Worm (Caenorhabditis elegans) whole organism, early embryonic: Measurements from ENCODE around the gene R05G6.10.

Experiments
- B0310.2 ChIP-seq: sonication (generic microtip); optimal IDR thresholded peaks from 2 replicates; lab custom pipeline; 2016; ENCODE audit warnings: mild to moderate bottlenecking, missing genetic modification characterization, missing compliant biosample characterization
- F13C5.2 ChIP-seq: sonication (generic microtip); optimal IDR thresholded peaks from 2 replicates; lab custom pipeline; 2017; ENCODE audit warnings: mild to moderate bottlenecking, missing genetic modification characterization, inconsistent platforms, missing compliant biosample characterization
- ama-1 ChIP-seq: fragments of 150-350 bp; optimal IDR thresholded peaks from 2 replicates; lab custom pipeline; 2014
- ceh-36 ChIP-seq: sonication (generic microtip); optimal IDR thresholded peaks from 2 replicates; lab custom pipeline; 2016; ENCODE audit warnings: missing genetic modification characterization, inconsistent platforms, missing compliant biosample characterization
- ets-7 ChIP-seq: sonication (generic microtip); optimal IDR thresholded peaks from 2 replicates; lab custom pipeline; 2016; ENCODE audit warnings: missing genotype, missing genetic modification characterization, missing compliant biosample characterization
- hmbx-1 ChIP-seq: sonication (generic microtip); optimal IDR thresholded peaks from 2 replicates; lab custom pipeline; 2016; ENCODE audit warnings: mild to moderate bottlenecking, missing genetic modification characterization, missing compliant biosample characterization
- hnd-1 ChIP-seq: sonication (generic microtip); optimal IDR thresholded peaks from 2 replicates; lab custom pipeline; 2016; ENCODE audit warnings: missing genetic modification characterization, missing compliant biosample characterization
- tbx-37 ChIP-seq: fragments of 200-800 bp; sonication (Bioruptor generic); conservative IDR thresholded peaks from 2 replicates; pipeline ENCODE4 v1.3.6; 2022; ENCODE audit warnings: missing genetic modification reagents, missing genetic modification characterization, missing compliant biosample characterization

ce11 chrIV:7561614-7562142, 19.3 kb upstream of the R05G6.10 start, which contains the start of gene ima-3:
- TF ChIP-seq B0310.2 (no peak), ceh-36 (tag; lab: Kevin White, UChicago) (no peak), tbx-37 (GFP tag; lab: Robert Waterston, UW) (0 out of 2 replicates have a peak, but pooled peaks have one; percentile 21), hmbx-1 (tag; lab: Kevin White, UChicago) (no peak), F13C5.2 (tag; lab: Kevin White, UChicago) (no peak), ets-7 (tag; lab: Kevin White, UChicago) (no peak), ama-1 (lab: Kevin White, UChicago) (no peak), hnd-1 (tag; lab: Kevin White, UChicago) (no peak)
